Worm (Caenorhabditis elegans) whole organism, L4 larva: ENCODE measurements around the gene srh-7.

Source experiments
- ama-1 ChIP-seq: fragments of 150-350 bp; optimal IDR thresholded peaks from 2 replicates; lab custom pipeline; 2014; ENCODE audit warnings: inconsistent platforms, mixed read lengths
- ceh-28 ChIP-seq: fragments of 150-350 bp; optimal IDR thresholded peaks from 2 replicates; lab custom pipeline; 2014; ENCODE audit warnings: missing biosample characterization, missing genetic modification reagents, missing genetic modification characterization
- ctbp-1 ChIP-seq: fragments of 200-800 bp; sonication (Bioruptor generic); IDR thresholded peaks from 2 replicates; pipeline ENCODE4 v1.3.6; 2022; ENCODE audit warnings: missing genetic modification reagents, missing genetic modification characterization, missing compliant biosample characterization
- daf-12 ChIP-seq: fragments of 150-350 bp; optimal IDR thresholded peaks from 2 replicates; lab custom pipeline; 2014; ENCODE audit warnings: missing biosample characterization, missing genetic modification reagents, missing genetic modification characterization
- lin-13 ChIP-seq: fragments of 150-350 bp; optimal IDR thresholded peaks from 2 replicates; lab custom pipeline; 2014; ENCODE audit warnings: missing biosample characterization, missing genetic modification reagents, missing genetic modification characterization
- mes-2 ChIP-seq: sonication (generic microtip); optimal IDR thresholded peaks from 2 replicates; lab custom pipeline; 2016; ENCODE audit warnings: missing genotype, mild to moderate bottlenecking, missing genetic modification characterization, missing compliant biosample characterization; ENCODE audit not compliant: poor library complexity, severe bottlenecking
- nhr-10 ChIP-seq: fragments of 150-350 bp; optimal IDR thresholded peaks from 2 replicates; lab custom pipeline; 2014; ENCODE audit warnings: missing biosample characterization, missing genetic modification characterization
- unc-39 ChIP-seq: sonication (generic microtip); optimal IDR thresholded peaks from 2 replicates; lab custom pipeline; 2017; ENCODE audit warnings: missing biosample characterization, missing genetic modification characterization
- unc-62 ChIP-seq, 3 experiments: fragments of 150-350 bp in 1 of 3; sonication (generic microtip); optimal IDR thresholded peaks in 2 of 3; peaks in 1 of 3; 1 replicate in 1 of 3; 2 replicates in 2 of 3; lab custom pipeline; 2014 to 2017; ENCODE audit warnings: missing biosample characterization in 3 of 3, missing genetic modification characterization in 3 of 3, missing genetic modification reagents in 3 of 3, missing genotype in 1 of 3
- zag-1 ChIP-seq: fragments of 150-350 bp; optimal IDR thresholded peaks from 2 replicates; lab custom pipeline; 2014; ENCODE audit warnings: missing biosample characterization, missing genetic modification characterization
- ztf-11 ChIP-seq: fragments of 150-350 bp; optimal IDR thresholded peaks from 2 replicates; lab custom pipeline; 2014; ENCODE audit warnings: missing biosample characterization, missing genetic modification characterization

- TF ChIP-seq ama-1 (lab: Kevin White, UChicago), result no peak
- TF ChIP-seq nhr-10 (tag; lab: Kevin White, UChicago), result no peak
- no peak for TF ChIP-seq daf-12 (tag; lab: Kevin White, UChicago)
- TF ChIP-seq unc-62 (GFP tag; optimal IDR thresholded peaks at IDR 0.05 in 1 of 2; lab: Kevin White, UChicago), result no peak
- no peak for TF ChIP-seq unc-62 (tag; optimal IDR thresholded peaks at IDR 0.05; lab: Kevin White, UChicago)
- no peak for TF ChIP-seq mes-2
- TF ChIP-seq unc-39 (tag; lab: Kevin White, UChicago), result no peak
- TF ChIP-seq zag-1 (tag; lab: Kevin White, UChicago), result no peak
- TF ChIP-seq ctbp-1 (GFP tag; lab: Robert Waterston, UW), result no peak
- no peak for TF ChIP-seq ztf-11 (tag; lab: Kevin White, UChicago)
- TF ChIP-seq ceh-28 (tag; lab: Kevin White, UChicago), result no peak
- no peak for TF ChIP-seq lin-13 (GFP tag; lab: Kevin White, UChicago)
These were observed 38.4 kb upstream of the srh-7 start for ce11 chrV:3969664-3970063.
